Worm (Caenorhabditis elegans): Measurements from ENCODE around the gene asd-1.

DNA sequence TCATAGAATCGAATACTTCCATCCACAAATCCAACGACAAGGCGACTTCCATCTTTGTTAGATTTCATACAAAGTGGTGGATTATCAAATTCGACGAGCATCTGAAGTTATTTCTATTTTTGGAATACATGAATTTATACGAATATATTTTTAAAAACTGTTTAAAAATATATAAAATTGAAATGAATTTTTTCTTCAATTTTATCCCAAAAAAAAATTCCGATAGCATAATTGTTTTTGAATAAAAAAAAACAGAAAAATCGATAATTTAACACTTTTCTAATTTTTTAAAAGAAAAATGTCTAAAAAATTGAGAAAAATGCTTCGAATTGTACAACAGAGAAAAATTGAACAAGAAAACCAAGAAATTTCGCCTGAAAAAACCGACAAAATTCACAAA is 50.5 kb downstream of the asd-1 start, which contains the start of gene Y44F5A.1:
- TF ChIP-seq ztf-11 (tag; optimal IDR thresholded peaks at IDR 0.05): no peak
- TF ChIP-seq nhr-12 (tag; optimal IDR thresholded peaks at IDR 0.05): no peak
- no peak for TF ChIP-seq drap-1 (GFP tag; optimal IDR thresholded peaks at IDR 0.05)
- TF ChIP-seq sem-2 (GFP tag; optimal IDR thresholded peaks at IDR 0.05): no peak
- no peak for TF ChIP-seq nhr-76 (tag; optimal IDR thresholded peaks at IDR 0.05)
- TF ChIP-seq unc-120 (tag; optimal IDR thresholded peaks at IDR 0.05; ENCODE audit: poor library complexity, severe bottlenecking): no peak
- TF ChIP-seq ces-1 (GFP tag; optimal IDR thresholded peaks at IDR 0.05): no peak
- TF ChIP-seq elt-1 (tag; optimal IDR thresholded peaks at IDR 0.05; ENCODE audit: borderline replicate concordance, insufficient read depth): no peak
- no peak for TF ChIP-seq lsy-2 (tag; optimal IDR thresholded peaks at IDR 0.05)
- TF ChIP-seq lin-13 (tag; optimal IDR thresholded peaks at IDR 0.05): no peak

All from whole organism, mixed stage, embryonic.